Fruit fly (Drosophila melanogaster): ENCODE measurements around the gene CG4619.
A peak's percentile ranks its signal among the peaks of the same experiment; 100 is the strongest.

CG4619 gene

dm6 chr2L:9921401-9921800 is 17.3 kb upstream of the CG4619 start, which contains the start of gene CG4592 (continued):
- TF ChIP-seq bcd (GFP tag; optimal IDR thresholded peaks at IDR 0.05) (peak; percentile 59), CG14710 (tag; optimal IDR thresholded peaks at IDR 0.05) (peak; percentile 52), ham (GFP tag; IDR thresholded peaks at IDR 0.05) (peak; percentile 32; the same call in 1 of the 2 replicates), CG9215 (GFP tag; IDR thresholded peaks at IDR 0.05) (no peak), lov (optimal IDR thresholded peaks at IDR 0.05) (no peak), lov (GFP tag; IDR thresholded peaks at IDR 0.05) (0 out of 3 replicates have a peak, but pooled peaks have one; percentile 27), CG3838 (GFP tag; optimal IDR thresholded peaks at IDR 0.05) (peak; percentile 5), CG2712 (tag; optimal IDR thresholded peaks at IDR 0.05) (peak; percentile 78), maf-S (GFP tag; optimal IDR thresholded peaks at IDR 0.05) (peak; percentile 44), PHDP (tag; optimal IDR thresholded peaks at IDR 0.05) (no peak), Six4 (GFP tag; optimal IDR thresholded peaks at IDR 0.05) (no peak), CG8765 (GFP tag; IDR thresholded peaks at IDR 0.05) (no peak), CG18599 (GFP tag; optimal IDR thresholded peaks at IDR 0.05) (peak; percentile 58), Chrac-16 (GFP tag; optimal IDR thresholded peaks at IDR 0.05) (peak; percentile 10), Side (GFP tag; optimal IDR thresholded peaks at IDR 0.05) (peak; percentile 31), chm (GFP tag; IDR thresholded peaks at IDR 0.05) (peak; percentile 90), CG10979 (tag; optimal IDR thresholded peaks at IDR 0.05) (peak; percentile 73), phol (tag; optimal IDR thresholded peaks at IDR 0.05) (peak; percentile 71), Opbp (GFP tag; IDR thresholded peaks at IDR 0.05; ENCODE audit: partially characterized antibody) (no peak), otp (GFP tag; IDR thresholded peaks at IDR 0.05) (peak; percentile 67; the same call in 1 of the 3 replicates), cato (GFP tag; optimal IDR thresholded peaks at IDR 0.05; ENCODE audit: borderline replicate concordance) (peak; percentile 24), CG3847 (GFP tag; IDR thresholded peaks at IDR 0.05) (peak; percentile 40; the same call in 1 of the 2 replicates), chn (GFP tag; optimal IDR thresholded peaks at IDR 0.05) (peak; percentile 42), kah (GFP tag; optimal IDR thresholded peaks at IDR 0.05) (peak; percentile 46), Drgx (GFP tag; IDR thresholded peaks at IDR 0.05) (peak; percentile 83), CG13624 (GFP tag; optimal IDR thresholded peaks at IDR 0.05) (no peak), zen (tag; optimal IDR thresholded peaks at IDR 0.05) (peak; percentile 48), lmd (GFP tag; IDR thresholded peaks at IDR 0.05) (peak; percentile 57; the same call in 1 of the 2 replicates), onecut (GFP tag; IDR thresholded peaks at IDR 0.05) (peak; percentile 63), Dbx (GFP tag; IDR thresholded peaks at IDR 0.05) (peak; percentile 66; the same call in 2 of the 3 replicates), CG16779 (GFP tag; IDR thresholded peaks at IDR 0.05) (no peak), B-H2 (GFP tag; optimal IDR thresholded peaks at IDR 0.05) (peak; percentile 52), CG17912 (GFP tag; optimal IDR thresholded peaks at IDR 0.05) (no peak), CG14441 (GFP tag; IDR thresholded peaks at IDR 0.05) (peak; percentile 53; the same call in 1 of the 2 replicates), Med (GFP tag) (peak; percentile 93), BtbVII (GFP tag; optimal IDR thresholded peaks at IDR 0.05) (peak; percentile 36), fd96Cb (tag; optimal IDR thresholded peaks at IDR 0.05) (peak; percentile 41), Nf-YB (GFP tag; optimal IDR thresholded peaks at IDR 0.05) (peak; percentile 23), zfh1 (GFP tag; IDR thresholded peaks at IDR 0.05) (peak; percentile 79), jumu (GFP tag; optimal IDR thresholded peaks at IDR 0.05) (peak; percentile 30), cas (GFP tag; IDR thresholded peaks at IDR 0.05) (0 out of 2 replicates have a peak, but pooled peaks have one; percentile 37), stwl (tag; optimal IDR thresholded peaks at IDR 0.05) (no peak), CG5180 (GFP tag; optimal IDR thresholded peaks at IDR 0.05) (no peak), CG4820 (GFP tag; optimal IDR thresholded peaks at IDR 0.05) (peak; percentile 99), CG9932 (GFP tag; IDR thresholded peaks at IDR 0.05) (peak; percentile 57), CG34376 (GFP tag; optimal IDR thresholded peaks at IDR 0.05) (peak; percentile 64), bab2 (GFP tag; optimal IDR thresholded peaks at IDR 0.05) (peak; percentile 22), CoRest (tag; optimal IDR thresholded peaks at IDR 0.05) (peak; percentile 64), CG12299 (tag; optimal IDR thresholded peaks at IDR 0.05) (peak; percentile 19), nerfin-2 (GFP tag; IDR thresholded peaks at IDR 0.05; ENCODE audit: partially characterized antibody) (no peak), mirr (GFP tag; optimal IDR thresholded peaks at IDR 0.05) (peak; percentile 50)
